Worm (Caenorhabditis elegans) whole organism, mixed stage, embryonic: ENCODE measurements around the gene nol-56.

ENCODE experiments used
- ces-1 ChIP-seq: fragments of 150-350 bp; optimal IDR thresholded peaks from 2 replicates; lab custom pipeline; 2014; ENCODE audit warnings: missing biosample characterization, missing genetic modification reagents, missing genetic modification characterization
- elt-1 ChIP-seq: sonication (generic microtip); optimal IDR thresholded peaks from 2 replicates; lab custom pipeline; 2017; ENCODE audit warnings: missing genetic modification characterization, mild to moderate bottlenecking, missing compliant biosample characterization, antibody characterized with exemption, moderate library complexity, borderline replicate concordance; ENCODE audit not compliant: insufficient read depth
- elt-3 ChIP-seq: fragments of 150-350 bp; optimal IDR thresholded peaks from 2 replicates; lab custom pipeline; 2014; ENCODE audit warnings: missing biosample characterization, missing genetic modification characterization
- flh-1 ChIP-seq: fragments of 200-800 bp; sonication (Bioruptor generic); optimal IDR thresholded peaks from 2 replicates; lab custom pipeline; 2018; ENCODE audit warnings: mild to moderate bottlenecking, missing genetic modification characterization, moderate library complexity, missing compliant biosample characterization
- mab-5 ChIP-seq: fragments of 150-350 bp; optimal IDR thresholded peaks from 2 replicates; lab custom pipeline; 2014; ENCODE audit warnings: missing biosample characterization, missing genetic modification characterization
- mep-1 ChIP-seq: fragments of 150-350 bp; optimal IDR thresholded peaks from 2 replicates; lab custom pipeline; 2017; ENCODE audit warnings: missing biosample characterization, missing genetic modification reagents, missing genetic modification characterization, inconsistent platforms
- nhr-237 ChIP-seq: fragments of 150-350 bp; optimal IDR thresholded peaks from 2 replicates; lab custom pipeline; 2014; ENCODE audit warnings: missing biosample characterization, missing genetic modification characterization
- nhr-28 ChIP-seq: fragments of 150-350 bp; optimal IDR thresholded peaks from 2 replicates; lab custom pipeline; 2014; ENCODE audit warnings: missing biosample characterization, missing genetic modification characterization
- nhr-76 ChIP-seq: sonication (generic microtip); optimal IDR thresholded peaks from 2 replicates; lab custom pipeline; 2017; ENCODE audit warnings: missing biosample characterization, missing genetic modification characterization
- pha-4 ChIP-seq: fragments of 150-350 bp; optimal IDR thresholded peaks from 2 replicates; lab custom pipeline; 2018; ENCODE audit warnings: missing biosample characterization, missing genetic modification reagents, missing genetic modification characterization
- unc-39 ChIP-seq: fragments of 150-350 bp; optimal IDR thresholded peaks from 2 replicates; lab custom pipeline; 2014; ENCODE audit warnings: missing biosample characterization, missing genetic modification characterization

ce11 chrV:10314371-10314770 is 38.4 kb downstream of the nol-56 start, which contains the start of gene trx-2:
- no peak for TF ChIP-seq elt-1 (tag; lab: Kevin White, UChicago)
- no peak for TF ChIP-seq ces-1 (GFP tag; lab: Kevin White, UChicago)
- no peak for TF ChIP-seq mep-1
- TF ChIP-seq nhr-28 (tag; lab: Kevin White, UChicago): no peak
- no peak for TF ChIP-seq unc-39 (tag; lab: Kevin White, UChicago)
- no peak for TF ChIP-seq elt-3 (tag; lab: Kevin White, UChicago)
- TF ChIP-seq nhr-76 (tag; lab: Kevin White, UChicago): no peak
- TF ChIP-seq pha-4 (tag; lab: Kevin White, UChicago): no peak
- no peak for TF ChIP-seq flh-1 (GFP tag; lab: Kevin White, UChicago)
- TF ChIP-seq mab-5 (tag; lab: Kevin White, UChicago): no peak
- TF ChIP-seq nhr-237: no peak
